Worm (Caenorhabditis elegans): Measurements from ENCODE around the gene acs-15.

DNA sequence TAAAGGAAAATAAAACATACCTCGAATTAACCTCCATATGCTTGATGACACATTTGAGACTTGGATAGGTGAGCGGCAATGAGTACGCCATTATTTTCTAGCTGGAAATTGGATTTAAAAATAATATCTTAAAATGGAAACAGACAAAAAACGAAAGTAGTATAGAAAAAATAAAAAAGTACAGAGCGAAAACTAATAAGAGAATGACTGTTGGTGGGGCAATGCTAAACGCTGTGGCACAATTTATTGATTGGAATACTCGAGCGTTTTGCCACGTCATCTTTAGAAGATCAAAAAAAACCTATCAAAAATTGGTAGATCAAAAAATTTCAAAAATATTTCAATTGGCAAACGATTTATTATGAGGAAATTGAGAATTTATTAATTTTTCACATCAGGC, 15.3 kb downstream of the acs-15 start, which contains the start of gene fbxc-32:
- no peak for TF ChIP-seq fkh-10 (GFP tag; optimal IDR thresholded peaks at IDR 0.05)
- no peak for TF ChIP-seq ceh-16 (tag; optimal IDR thresholded peaks at IDR 0.05)
- no peak for TF ChIP-seq jun-1 (tag; optimal IDR thresholded peaks at IDR 0.05)
- no peak for TF ChIP-seq egl-27 (tag; optimal IDR thresholded peaks at IDR 0.05)
- TF ChIP-seq nfya-1 (tag; optimal IDR thresholded peaks at IDR 0.05; ENCODE audit: insufficient read depth): no peak
- TF ChIP-seq nhr-76 (tag; optimal IDR thresholded peaks at IDR 0.05): no peak

Measured in whole organism, L3 larva.